Worm (Caenorhabditis elegans) whole organism, mixed stage, embryonic: ENCODE data around the gene Y11D7A.19.

Experiments
- blmp-1 ChIP-seq: fragments of 150-350 bp; optimal IDR thresholded peaks from 2 replicates; lab custom pipeline; 2014; ENCODE audit warnings: missing biosample characterization, missing genetic modification characterization
- ceh-83 ChIP-seq: fragments of 200-800 bp; sonication (Bioruptor generic); optimal IDR thresholded peaks from 2 replicates; lab custom pipeline; 2018; ENCODE audit warnings: mild to moderate bottlenecking, missing genetic modification characterization, missing compliant biosample characterization
- ces-1 ChIP-seq: fragments of 150-350 bp; optimal IDR thresholded peaks from 2 replicates; lab custom pipeline; 2014; ENCODE audit warnings: missing biosample characterization, missing genetic modification reagents, missing genetic modification characterization
- elt-1 ChIP-seq: sonication (generic microtip); optimal IDR thresholded peaks from 2 replicates; lab custom pipeline; 2017; ENCODE audit warnings: missing genetic modification characterization, mild to moderate bottlenecking, missing compliant biosample characterization, antibody characterized with exemption, moderate library complexity, borderline replicate concordance; ENCODE audit not compliant: insufficient read depth
- lsy-2 ChIP-seq: fragments of 150-350 bp; optimal IDR thresholded peaks from 2 replicates; lab custom pipeline; 2014; ENCODE audit warnings: missing biosample characterization, missing genetic modification characterization
- mep-1 ChIP-seq: fragments of 150-350 bp; optimal IDR thresholded peaks from 2 replicates; lab custom pipeline; 2017; ENCODE audit warnings: missing biosample characterization, missing genetic modification reagents, missing genetic modification characterization, inconsistent platforms
- mls-2 ChIP-seq: sonication (generic microtip); optimal IDR thresholded peaks from 2 replicates; lab custom pipeline; 2016; ENCODE audit warnings: mild to moderate bottlenecking, missing genetic modification characterization, moderate library complexity, missing compliant biosample characterization
- nhr-12 ChIP-seq: fragments of 150-350 bp; optimal IDR thresholded peaks from 2 replicates; lab custom pipeline; 2014; ENCODE audit warnings: missing biosample characterization, missing genetic modification characterization
- nhr-28 ChIP-seq: fragments of 150-350 bp; optimal IDR thresholded peaks from 2 replicates; lab custom pipeline; 2014; ENCODE audit warnings: missing biosample characterization, missing genetic modification characterization
- nhr-76 ChIP-seq: sonication (generic microtip); optimal IDR thresholded peaks from 2 replicates; lab custom pipeline; 2017; ENCODE audit warnings: missing biosample characterization, missing genetic modification characterization
- pha-4 ChIP-seq: fragments of 150-350 bp; optimal IDR thresholded peaks from 2 replicates; lab custom pipeline; 2018; ENCODE audit warnings: missing biosample characterization, missing genetic modification reagents, missing genetic modification characterization
- sptf-1 ChIP-seq: sonication (generic microtip); optimal IDR thresholded peaks from 2 replicates; lab custom pipeline; 2017; ENCODE audit warnings: mild to moderate bottlenecking, missing genetic modification characterization, moderate library complexity, missing compliant biosample characterization
- unc-62 ChIP-seq: fragments of 150-350 bp; optimal IDR thresholded peaks from 2 replicates; lab custom pipeline; 2014; ENCODE audit warnings: missing biosample characterization, missing genetic modification reagents, missing genetic modification characterization

ce11 chrIV:9296285-9296684, 29.9 kb upstream of the Y11D7A.19 start, which contains the start of gene F49C12.1:
- no peak for TF ChIP-seq sptf-1 (tag; lab: Kevin White, UChicago)
- no peak for TF ChIP-seq lsy-2 (tag; lab: Kevin White, UChicago)
- TF ChIP-seq unc-62 (GFP tag; lab: Kevin White, UChicago), result no peak
- no peak for TF ChIP-seq elt-1 (tag; lab: Kevin White, UChicago)
- no peak for TF ChIP-seq nhr-76 (tag; lab: Kevin White, UChicago)
- no peak for TF ChIP-seq mep-1
- no peak for TF ChIP-seq blmp-1
- no peak for TF ChIP-seq mls-2 (tag; lab: Kevin White, UChicago)
- TF ChIP-seq ces-1 (GFP tag; lab: Kevin White, UChicago), result no peak
- TF ChIP-seq nhr-28, result no peak
- no peak for TF ChIP-seq ceh-83 (GFP tag; lab: Kevin White, UChicago)
- no peak for TF ChIP-seq pha-4
- TF ChIP-seq nhr-12 (tag; lab: Kevin White, UChicago), result no peak
